Fruit fly (Drosophila melanogaster) whole organism, adult: ENCODE data around the gene RpS30.

Experiments used
- CG11617 ChIP-seq: fragments of 200-800 bp; sonication (Bioruptor generic); optimal IDR thresholded peaks from 2 replicates; lab custom pipeline; 2017; ENCODE audit warnings: mild to moderate bottlenecking, missing biosample characterization, missing genetic modification reagents, missing genetic modification characterization
- CG1620 ChIP-seq: fragments of 200-800 bp; sonication (Bioruptor generic); optimal IDR thresholded peaks from 2 replicates; lab custom pipeline; 2016; ENCODE audit warnings: missing biosample characterization, missing genetic modification characterization
- CG33017 ChIP-seq: fragments of 200-800 bp; sonication (Bioruptor generic); optimal IDR thresholded peaks from 2 replicates; lab custom pipeline; 2018; ENCODE audit warnings: missing biosample characterization, mild to moderate bottlenecking, missing genetic modification characterization, moderate library complexity
- CG7101 ChIP-seq: fragments of 200-800 bp; sonication (Bioruptor generic); optimal IDR thresholded peaks from 2 replicates; lab custom pipeline; 2018; ENCODE audit warnings: missing biosample characterization, mild to moderate bottlenecking, missing genetic modification characterization, moderate library complexity

- TF ChIP-seq CG1620 (GFP tag; lab: Kevin White, UChicago), result no peak
- TF ChIP-seq CG11617, result no peak
- no peak for TF ChIP-seq CG7101
- no peak for TF ChIP-seq CG33017 (tag; lab: Kevin White, UChicago)
Observed at dm6 chr3R:20841840-20842239, 8.5 kb upstream of the RpS30 start, which contains the start of gene CG15695.
